Worm (Caenorhabditis elegans) whole organism, young adult: Measurements from ENCODE around the gene sipa-1.

ENCODE experiments used
- F23B12.7 ChIP-seq: sonication (generic microtip); optimal IDR thresholded peaks from 2 replicates; lab custom pipeline; 2017; ENCODE audit warnings: missing genetic modification characterization, mild to moderate bottlenecking, missing compliant biosample characterization, antibody characterized with exemption, moderate library complexity; ENCODE audit not compliant: insufficient read depth
- F33H1.4 ChIP-seq: fragments of 200-800 bp; sonication (Bioruptor generic); IDR thresholded peaks from 2 replicates; pipeline ENCODE4 v1.3.6; 2022; ENCODE audit warnings: missing genetic modification reagents, missing genetic modification characterization, missing compliant biosample characterization
- K11D2.4 ChIP-seq: fragments of 200-800 bp; sonication (Bioruptor generic); IDR thresholded peaks from 2 replicates; pipeline ENCODE4 v1.3.6; 2022; ENCODE audit warnings: missing genetic modification reagents, missing genetic modification characterization, missing compliant biosample characterization
- T26A5.8 ChIP-seq: sonication (generic microtip); optimal IDR thresholded peaks from 2 replicates; lab custom pipeline; 2016; ENCODE audit warnings: missing genetic modification characterization, missing compliant biosample characterization
- cebp-2 ChIP-seq: fragments of 200-800 bp; sonication (Bioruptor generic); IDR thresholded peaks from 2 replicates; pipeline ENCODE4 v1.3.6; 2022; ENCODE audit warnings: missing genetic modification characterization, missing compliant biosample characterization
- die-1 ChIP-seq: sonication (generic microtip); optimal IDR thresholded peaks from 2 replicates; lab custom pipeline; 2016; ENCODE audit warnings: missing genotype, mild to moderate bottlenecking, missing genetic modification characterization, missing compliant biosample characterization
- let-607 ChIP-seq, 2 experiments: fragments of 200-800 bp in 1 of 2; sonication (Bioruptor generic) in 1 of 2; sonication (generic microtip) in 1 of 2; optimal IDR thresholded peaks; 2 replicates each; lab custom pipeline; 2016 to 2018; ENCODE audit warnings: mild to moderate bottlenecking in 2 of 2, missing compliant biosample characterization in 2 of 2, missing genetic modification characterization in 2 of 2, moderate library complexity in 2 of 2, missing genotype in 1 of 2
- madf-10 ChIP-seq: sonication (generic microtip); optimal IDR thresholded peaks from 2 replicates; lab custom pipeline; 2016; ENCODE audit warnings: mild to moderate bottlenecking, missing genetic modification characterization, missing compliant biosample characterization
- nfya-2 ChIP-seq: fragments of 200-800 bp; sonication (Bioruptor generic); IDR thresholded peaks from 2 replicates; pipeline ENCODE4 v1.3.6; 2022; ENCODE audit warnings: missing genetic modification reagents, missing genetic modification characterization, missing compliant biosample characterization
- nhr-90 ChIP-seq: sonication (generic microtip); optimal IDR thresholded peaks from 2 replicates; lab custom pipeline; 2016; ENCODE audit warnings: missing genotype, mild to moderate bottlenecking, missing genetic modification characterization, missing compliant biosample characterization
- rcor-1 ChIP-seq: fragments of 200-800 bp; sonication (Bioruptor generic); IDR thresholded peaks from 2 replicates; pipeline ENCODE4 v1.3.6; 2022; ENCODE audit warnings: missing genetic modification reagents, missing genetic modification characterization, missing compliant biosample characterization
- somi-1 ChIP-seq: fragments of 200-800 bp; sonication (Bioruptor generic); optimal IDR thresholded peaks from 2 replicates; lab custom pipeline; 2018; ENCODE audit warnings: mild to moderate bottlenecking, missing genetic modification characterization, missing compliant biosample characterization
- unc-62 ChIP-seq: fragments of 150-350 bp; optimal IDR thresholded peaks from 2 replicates; lab custom pipeline; 2014; ENCODE audit warnings: missing biosample characterization, missing genetic modification reagents, missing genetic modification characterization

DNA sequence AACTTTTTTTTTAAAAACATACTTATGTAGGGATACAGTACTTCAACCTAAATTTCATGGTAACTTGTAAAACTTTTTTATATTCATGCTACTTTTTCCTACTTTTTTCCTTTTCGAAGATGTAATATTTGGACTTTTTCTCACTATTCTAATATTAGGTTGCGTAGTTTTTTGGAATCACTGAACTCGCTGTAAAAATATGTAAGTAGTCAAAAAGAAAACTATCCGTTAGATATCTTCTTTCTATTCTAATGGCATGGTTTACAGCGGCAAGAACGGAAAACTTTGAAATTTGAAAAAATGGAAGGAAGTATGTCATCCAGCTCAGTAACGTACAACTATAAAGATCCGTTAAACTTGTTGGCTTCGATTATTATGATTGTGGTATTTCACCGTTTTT, 47.7 kb downstream of the sipa-1 start, which contains the start of gene srx-82:
- no peak for TF ChIP-seq somi-1
- no peak for TF ChIP-seq unc-62 (GFP tag; lab: Kevin White, UChicago)
- no peak for TF ChIP-seq T26A5.8
- no peak for TF ChIP-seq F33H1.4 (GFP tag; lab: Robert Waterston, UW)
- TF ChIP-seq K11D2.4 (GFP tag; lab: Robert Waterston, UW): no peak
- no peak for TF ChIP-seq madf-10 (tag; lab: Kevin White, UChicago)
- no peak for TF ChIP-seq nfya-2
- no peak for TF ChIP-seq cebp-2 (GFP tag; lab: Robert Waterston, UW)
- no peak for TF ChIP-seq nhr-90 (tag; lab: Kevin White, UChicago)
- no peak for TF ChIP-seq let-607 (tag; optimal IDR thresholded peaks at IDR 0.05; lab: Kevin White, UChicago)
- no peak for TF ChIP-seq F23B12.7 (tag; lab: Kevin White, UChicago)
- no peak for TF ChIP-seq die-1 (tag; lab: Kevin White, UChicago)
- TF ChIP-seq rcor-1 (GFP tag; lab: Robert Waterston, UW): no peak
